Fruit fly (Drosophila melanogaster) whole organism: ENCODE data around the gene CG14664.

Experiments
- CG8478 ChIP-seq: fragments of >200 bp; optimal IDR thresholded peaks from 2 replicates; lab custom pipeline; 2018; ENCODE audit warnings: inconsistent platforms
- EcR ChIP-seq, 2 experiments: fragments of >200 bp; optimal IDR thresholded peaks; 2 replicates each; lab custom pipeline; 2017; ENCODE audit warnings: missing biosample characterization in 2 of 2, missing genetic modification characterization in 2 of 2, missing genetic modification reagents in 2 of 2
- pan ChIP-seq: fragments of >200 bp; optimal IDR thresholded peaks from 2 replicates; lab custom pipeline; 2017
- psq ChIP-seq: fragments of >200 bp; optimal IDR thresholded peaks from 2 replicates; lab custom pipeline; 2017
- usp ChIP-seq: fragments of >200 bp; optimal IDR thresholded peaks from 2 replicates; lab custom pipeline; 2017; ENCODE audit warnings: missing biosample characterization, missing genetic modification characterization, mixed read lengths

DNA sequence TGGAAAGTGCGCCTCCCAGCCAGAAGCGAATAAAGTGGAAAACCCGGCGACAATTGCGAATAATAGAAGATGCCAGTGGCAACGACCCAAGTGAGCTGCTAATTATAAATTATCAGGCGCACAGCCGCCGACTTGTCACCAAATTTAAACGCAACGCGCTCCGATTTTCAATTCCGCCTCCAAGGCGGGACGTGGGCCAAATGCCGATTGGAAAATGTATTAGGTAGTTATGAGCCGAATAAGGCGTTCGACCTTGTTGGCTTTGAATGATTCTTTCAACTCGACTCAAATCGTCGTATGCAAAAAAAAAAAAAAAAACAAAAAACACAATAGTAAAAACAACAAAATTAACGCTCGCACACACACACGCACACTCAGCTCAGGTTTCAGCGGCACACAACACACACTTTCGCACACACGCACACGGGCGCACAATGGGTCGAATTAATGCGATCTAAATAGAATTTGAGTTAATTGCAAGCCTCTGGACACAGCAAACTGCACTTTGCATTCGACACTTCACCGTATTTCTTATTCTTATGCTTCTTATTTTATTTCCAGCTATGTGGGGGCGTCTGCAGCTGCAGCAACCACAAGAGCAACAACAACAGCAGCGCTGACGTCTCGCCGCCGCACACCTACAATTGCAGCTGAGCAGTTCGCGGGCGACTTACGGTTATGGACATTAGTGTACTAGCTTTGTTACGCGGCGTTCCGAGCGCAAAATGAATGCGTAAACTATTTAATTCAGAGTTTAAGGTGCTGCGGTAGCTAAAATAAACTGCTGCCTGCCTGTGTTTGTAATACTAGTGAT, 7.7 kb downstream of the CG14664 start:
- TF ChIP-seq usp (GFP tag; lab: Kevin White, UChicago) (no peak), psq (no peak), pan (no peak), EcR (GFP tag; optimal IDR thresholded peaks at IDR 0.05; lab: Kevin White, UChicago) (no peak), CG8478 (no peak)
